Worm (Caenorhabditis elegans) whole organism, late embryonic: ENCODE data around the gene col-183.

Source experiments
- ceh-18 ChIP-seq: sonication (generic microtip); optimal IDR thresholded peaks from 2 replicates; lab custom pipeline; 2016; ENCODE audit warnings: missing genetic modification characterization, missing compliant biosample characterization
- ceh-2 ChIP-seq: sonication (generic microtip); optimal IDR thresholded peaks from 2 replicates; lab custom pipeline; 2016; ENCODE audit warnings: missing genotype, missing genetic modification characterization, missing compliant biosample characterization
- ets-4 ChIP-seq: sonication (generic microtip); optimal IDR thresholded peaks from 2 replicates; lab custom pipeline; 2016; ENCODE audit warnings: missing genetic modification characterization, missing compliant biosample characterization
- nhr-11 ChIP-seq: fragments of 150-350 bp; optimal IDR thresholded peaks from 2 replicates; lab custom pipeline; 2014; ENCODE audit warnings: missing biosample characterization, missing genetic modification characterization
- pag-3 ChIP-seq: sonication (generic microtip); optimal IDR thresholded peaks from 2 replicates; lab custom pipeline; 2016; ENCODE audit warnings: missing compliant biosample characterization, missing genetic modification characterization, borderline replicate concordance
- pat-9 ChIP-seq: fragments of 200-800 bp; sonication (Bioruptor generic); optimal IDR thresholded peaks from 2 replicates; lab custom pipeline; 2018; ENCODE audit warnings: mild to moderate bottlenecking, missing genetic modification characterization, moderate library complexity, missing compliant biosample characterization
- syd-9 ChIP-seq: sonication (generic microtip); optimal IDR thresholded peaks from 2 replicates; lab custom pipeline; 2016; ENCODE audit warnings: mild to moderate bottlenecking, missing genetic modification characterization, moderate library complexity, missing compliant biosample characterization
- tbx-2 ChIP-seq: sonication (generic microtip); optimal IDR thresholded peaks from 2 replicates; lab custom pipeline; 2016; ENCODE audit warnings: missing genetic modification characterization, missing compliant biosample characterization

DNA sequence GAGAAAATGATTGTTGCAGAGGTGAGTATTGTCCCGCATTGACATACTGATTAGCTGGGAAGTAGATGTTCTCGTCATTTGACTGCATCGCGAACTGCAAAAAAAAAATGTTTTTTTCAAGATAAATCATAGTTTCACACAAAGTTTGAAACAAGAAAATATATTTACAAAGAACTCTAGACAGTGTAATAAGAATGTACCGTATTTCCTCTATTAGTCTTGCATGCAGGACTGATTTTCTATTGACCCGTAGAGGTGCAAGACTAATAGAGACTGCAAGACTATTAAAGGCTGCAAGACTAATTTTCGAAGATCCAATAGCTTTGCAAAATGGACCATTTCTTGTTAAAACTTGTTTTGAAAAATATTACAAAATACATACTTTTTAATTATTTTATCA is 44.2 kb downstream of the col-183 start, which contains the start of gene fkh-3:
- TF ChIP-seq pag-3 (tag; lab: Kevin White, UChicago) (no peak), ceh-18 (tag; lab: Kevin White, UChicago) (no peak), pat-9 (tag; lab: Kevin White, UChicago) (no peak), tbx-2 (tag; lab: Kevin White, UChicago) (no peak), ceh-2 (tag; lab: Kevin White, UChicago) (no peak), nhr-11 (tag; lab: Kevin White, UChicago) (no peak), ets-4 (tag; lab: Kevin White, UChicago) (no peak), syd-9 (tag; lab: Kevin White, UChicago) (no peak)
